Worm (Caenorhabditis elegans) whole organism, L4 larva: ENCODE measurements around the gene mrpl-32.
A peak's percentile ranks its signal among the peaks of the same experiment; 100 is the strongest.

ENCODE experiments used
- D1046.2 ChIP-seq: fragments of 200-800 bp; sonication (Bioruptor generic); IDR thresholded peaks from 2 replicates; pipeline ENCODE4 v1.3.6; 2022; ENCODE audit warnings: missing genetic modification characterization, missing compliant biosample characterization
- F10B5.3 ChIP-seq: sonication (generic microtip); optimal IDR thresholded peaks from 2 replicates; lab custom pipeline; 2016; ENCODE audit warnings: mild to moderate bottlenecking, missing genetic modification characterization, missing compliant biosample characterization
- F37D6.2 ChIP-seq: sonication (generic microtip); optimal IDR thresholded peaks from 2 replicates; lab custom pipeline; 2016; ENCODE audit warnings: mild to moderate bottlenecking, missing genetic modification characterization, missing compliant biosample characterization
- Y105C5A.15 ChIP-seq: fragments of 200-800 bp; sonication (Bioruptor generic); IDR thresholded peaks from 2 replicates; pipeline ENCODE4 v1.3.6; 2022; ENCODE audit warnings: missing genetic modification characterization, missing compliant biosample characterization
- ZK546.5 ChIP-seq, 2 experiments: sonication (generic microtip); optimal IDR thresholded peaks; 2 replicates each; lab custom pipeline; 2017; ENCODE audit warnings: missing biosample characterization in 2 of 2, missing genetic modification characterization in 2 of 2
- aly-2 ChIP-seq: sonication (generic microtip); optimal IDR thresholded peaks from 2 replicates; lab custom pipeline; 2018; ENCODE audit warnings: missing biosample characterization, missing genetic modification characterization
- arid-1 ChIP-seq: fragments of 200-800 bp; sonication (Bioruptor generic); conservative IDR thresholded peaks from 2 replicates; pipeline ENCODE4 v1.3.6; 2022; ENCODE audit warnings: missing genetic modification reagents, missing genetic modification characterization, missing compliant biosample characterization
- ceh-28 ChIP-seq: fragments of 150-350 bp; optimal IDR thresholded peaks from 2 replicates; lab custom pipeline; 2014; ENCODE audit warnings: missing biosample characterization, missing genetic modification reagents, missing genetic modification characterization
- ceh-32 ChIP-seq: sonication (generic microtip); optimal IDR thresholded peaks from 2 replicates; lab custom pipeline; 2016; ENCODE audit warnings: mild to moderate bottlenecking, missing genetic modification characterization, missing compliant biosample characterization; ENCODE audit not compliant: poor library complexity
- ceh-82 ChIP-seq: sonication (generic microtip); optimal IDR thresholded peaks from 2 replicates; lab custom pipeline; 2017; ENCODE audit warnings: missing biosample characterization, missing genetic modification characterization
- daf-12 ChIP-seq: fragments of 150-350 bp; optimal IDR thresholded peaks from 2 replicates; lab custom pipeline; 2014; ENCODE audit warnings: missing biosample characterization, missing genetic modification reagents, missing genetic modification characterization
- daf-16 ChIP-seq, 3 experiments: sonication (generic microtip); optimal IDR thresholded peaks; 2 replicates each; lab custom pipeline; 2016 to 2017; ENCODE audit warnings: missing genetic modification characterization in 3 of 3, missing genetic modification reagents in 3 of 3, mild to moderate bottlenecking in 2 of 3, missing compliant biosample characterization in 2 of 3, missing biosample characterization in 1 of 3, moderate library complexity in 1 of 3
- daf-19 ChIP-seq: fragments of 200-800 bp; sonication (Bioruptor generic); conservative IDR thresholded peaks from 2 replicates; pipeline ENCODE4 v1.3.6; 2022; ENCODE audit warnings: missing genetic modification characterization, missing compliant biosample characterization
- dmd-6 ChIP-seq: fragments of 200-800 bp; sonication (Bioruptor generic); IDR thresholded peaks from 2 replicates; pipeline ENCODE4 v1.3.6; 2022; ENCODE audit warnings: missing genetic modification reagents, missing genetic modification characterization, missing compliant biosample characterization
- dmd-8 ChIP-seq: fragments of 200-800 bp; sonication (Bioruptor generic); IDR thresholded peaks from 2 replicates; pipeline ENCODE4 v1.3.6; 2022; ENCODE audit warnings: missing genetic modification characterization, missing compliant biosample characterization
- dve-1 ChIP-seq: sonication (generic microtip); optimal IDR thresholded peaks from 2 replicates; lab custom pipeline; 2017; ENCODE audit warnings: antibody characterized with exemption, mild to moderate bottlenecking, missing genetic modification characterization, missing compliant biosample characterization; ENCODE audit not compliant: insufficient read depth
- gei-8 ChIP-seq: fragments of 200-800 bp; sonication (Bioruptor generic); optimal IDR thresholded peaks from 2 replicates; lab custom pipeline; 2018; ENCODE audit warnings: mild to moderate bottlenecking, missing genetic modification characterization, missing compliant biosample characterization
- hif-1 ChIP-seq, 2 experiments: sonication (generic microtip); optimal IDR thresholded peaks; 2 replicates each; lab custom pipeline; 2016 to 2017; ENCODE audit warnings: missing compliant biosample characterization in 2 of 2, missing genetic modification characterization in 2 of 2, missing genetic modification reagents in 2 of 2, missing genotype in 2 of 2, mild to moderate bottlenecking in 1 of 2
- hmg-1.1 ChIP-seq: fragments of 200-800 bp; sonication (Bioruptor generic); IDR thresholded peaks from 2 replicates; pipeline ENCODE4 v1.3.6; 2022; ENCODE audit warnings: missing genetic modification reagents, missing genetic modification characterization, missing compliant biosample characterization
- lim-7 ChIP-seq: fragments of 200-800 bp; sonication (Bioruptor generic); IDR thresholded peaks from 2 replicates; pipeline ENCODE4 v1.3.6; 2022; ENCODE audit warnings: missing genetic modification characterization, missing compliant biosample characterization
- lin-1 ChIP-seq: fragments of 200-800 bp; sonication (Bioruptor generic); IDR thresholded peaks from 2 replicates; pipeline ENCODE4 v1.3.6; 2022; ENCODE audit warnings: missing genetic modification reagents, missing genetic modification characterization, missing compliant biosample characterization
- lin-15B ChIP-seq: fragments of 150-350 bp; sonication (generic microtip); optimal IDR thresholded peaks from 3 replicates; lab custom pipeline; 2014; ENCODE audit warnings: missing biosample characterization, missing genetic modification characterization
- lsy-2 ChIP-seq, 2 experiments: fragments of 150-350 bp in 1 of 2; sonication (generic microtip) in 1 of 2; optimal IDR thresholded peaks; 2 replicates each; lab custom pipeline; 2014 to 2017; ENCODE audit warnings: missing biosample characterization in 2 of 2, missing genetic modification characterization in 2 of 2
- madf-5 ChIP-seq, 2 experiments: fragments of 200-800 bp; sonication (Bioruptor generic); IDR thresholded peaks; 2 replicates each; pipeline ENCODE4 v1.3.6; 2022; ENCODE audit warnings: missing compliant biosample characterization in 2 of 2, missing genetic modification characterization in 2 of 2
- mdl-1 ChIP-seq, 2 experiments: fragments of 150-350 bp in 1 of 2; sonication (generic microtip) in 1 of 2; optimal IDR thresholded peaks; 2 replicates each; lab custom pipeline; 2014 to 2017; ENCODE audit warnings: missing biosample characterization in 2 of 2, missing genetic modification characterization in 2 of 2
- mdt-29 ChIP-seq: fragments of 200-800 bp; sonication (Bioruptor generic); IDR thresholded peaks from 2 replicates; pipeline ENCODE4 v1.3.6; 2022; ENCODE audit warnings: missing genetic modification reagents, missing genetic modification characterization, missing compliant biosample characterization
- mep-1 ChIP-seq: fragments of 150-350 bp; sonication (generic microtip); optimal IDR thresholded peaks from 3 replicates; lab custom pipeline; 2014; ENCODE audit warnings: missing biosample characterization, missing genetic modification characterization
- mes-2 ChIP-seq: sonication (generic microtip); optimal IDR thresholded peaks from 2 replicates; lab custom pipeline; 2016; ENCODE audit warnings: missing genotype, mild to moderate bottlenecking, missing genetic modification characterization, missing compliant biosample characterization; ENCODE audit not compliant: poor library complexity, severe bottlenecking
- mxl-2 ChIP-seq: fragments of 200-800 bp; sonication (Bioruptor generic); conservative IDR thresholded peaks from 2 replicates; pipeline ENCODE4 v1.3.6; 2022; ENCODE audit warnings: missing genetic modification reagents, missing genetic modification characterization, missing compliant biosample characterization
- mxl-3 ChIP-seq: fragments of 200-800 bp; sonication (Bioruptor generic); optimal IDR thresholded peaks from 2 replicates; lab custom pipeline; 2018; ENCODE audit warnings: mild to moderate bottlenecking, missing genetic modification characterization, missing compliant biosample characterization
- nhr-111 ChIP-seq: fragments of 200-800 bp; sonication (Bioruptor generic); optimal IDR thresholded peaks from 2 replicates; lab custom pipeline; 2018; ENCODE audit warnings: mild to moderate bottlenecking, missing genetic modification characterization, missing compliant biosample characterization
- nhr-237 ChIP-seq: sonication (generic microtip); optimal IDR thresholded peaks from 2 replicates; lab custom pipeline; 2017; ENCODE audit warnings: missing biosample characterization, missing genetic modification characterization
- nhr-25 ChIP-seq: sonication (generic microtip); optimal IDR thresholded peaks from 2 replicates; lab custom pipeline; 2017; ENCODE audit warnings: missing genetic modification characterization, mild to moderate bottlenecking, missing compliant biosample characterization, antibody characterized with exemption, moderate library complexity, borderline replicate concordance; ENCODE audit not compliant: insufficient read depth
- nhr-41 ChIP-seq: fragments of 200-800 bp; sonication (Bioruptor generic); IDR thresholded peaks from 2 replicates; pipeline ENCODE4 v1.3.6; 2022; ENCODE audit warnings: missing genetic modification reagents, missing genetic modification characterization, missing compliant biosample characterization
- nhr-48 ChIP-seq: sonication (generic microtip); optimal IDR thresholded peaks from 2 replicates; lab custom pipeline; 2016; ENCODE audit warnings: mild to moderate bottlenecking, missing genetic modification characterization, missing compliant biosample characterization
- nhr-6 ChIP-seq: fragments of 150-350 bp; optimal IDR thresholded peaks from 2 replicates; lab custom pipeline; 2014; ENCODE audit warnings: missing biosample characterization, missing genetic modification characterization
- php-3 ChIP-seq: fragments of 200-800 bp; sonication (Bioruptor generic); IDR thresholded peaks from 2 replicates; pipeline ENCODE4 v1.3.6; 2022; ENCODE audit warnings: missing genetic modification reagents, missing genetic modification characterization, missing compliant biosample characterization
- pqm-1 ChIP-seq: sonication (generic microtip); optimal IDR thresholded peaks from 2 replicates; lab custom pipeline; 2017; ENCODE audit warnings: missing biosample characterization, missing genetic modification characterization
- rbr-2 ChIP-seq: sonication (generic microtip); optimal IDR thresholded peaks from 2 replicates; lab custom pipeline; 2016; ENCODE audit warnings: missing genotype, missing genetic modification characterization, missing compliant biosample characterization
- spr-1 ChIP-seq: sonication (generic microtip); optimal IDR thresholded peaks from 2 replicates; lab custom pipeline; 2016; ENCODE audit warnings: mild to moderate bottlenecking, missing genetic modification characterization, missing compliant biosample characterization
- spr-3 ChIP-seq: fragments of 200-800 bp; sonication (Bioruptor generic); optimal IDR thresholded peaks from 2 replicates; lab custom pipeline; 2018; ENCODE audit warnings: mild to moderate bottlenecking, missing genetic modification characterization, missing compliant biosample characterization
- tag-97 ChIP-seq: fragments of 200-800 bp; sonication (Bioruptor generic); IDR thresholded peaks from 2 replicates; pipeline ENCODE4 v1.3.6; 2022; ENCODE audit warnings: missing genetic modification characterization, missing compliant biosample characterization
- unc-62 ChIP-seq, 3 experiments: fragments of 150-350 bp in 1 of 3; sonication (generic microtip); optimal IDR thresholded peaks in 2 of 3; peaks in 1 of 3; 1 replicate in 1 of 3; 2 replicates in 2 of 3; lab custom pipeline; 2014 to 2017; ENCODE audit warnings: missing biosample characterization in 3 of 3, missing genetic modification characterization in 3 of 3, missing genetic modification reagents in 3 of 3, missing genotype in 1 of 3
- vab-7 ChIP-seq: fragments of 200-800 bp; sonication (Bioruptor generic); IDR thresholded peaks from 2 replicates; pipeline ENCODE4 v1.3.6; 2022; ENCODE audit warnings: missing genetic modification reagents, missing genetic modification characterization, missing compliant biosample characterization
- zag-1 ChIP-seq: fragments of 150-350 bp; optimal IDR thresholded peaks from 2 replicates; lab custom pipeline; 2014; ENCODE audit warnings: missing biosample characterization, missing genetic modification characterization
- zfp-3 ChIP-seq: fragments of 200-800 bp; sonication (Bioruptor generic); conservative IDR thresholded peaks from 2 replicates; pipeline ENCODE4 v1.3.6; 2022; ENCODE audit warnings: missing genetic modification reagents, missing genetic modification characterization, missing compliant biosample characterization
- ztf-7 ChIP-seq: fragments of 150-350 bp; optimal IDR thresholded peaks from 2 replicates; lab custom pipeline; 2014; ENCODE audit warnings: missing biosample characterization, missing genetic modification characterization

The mrpl-32 gene

DNA sequence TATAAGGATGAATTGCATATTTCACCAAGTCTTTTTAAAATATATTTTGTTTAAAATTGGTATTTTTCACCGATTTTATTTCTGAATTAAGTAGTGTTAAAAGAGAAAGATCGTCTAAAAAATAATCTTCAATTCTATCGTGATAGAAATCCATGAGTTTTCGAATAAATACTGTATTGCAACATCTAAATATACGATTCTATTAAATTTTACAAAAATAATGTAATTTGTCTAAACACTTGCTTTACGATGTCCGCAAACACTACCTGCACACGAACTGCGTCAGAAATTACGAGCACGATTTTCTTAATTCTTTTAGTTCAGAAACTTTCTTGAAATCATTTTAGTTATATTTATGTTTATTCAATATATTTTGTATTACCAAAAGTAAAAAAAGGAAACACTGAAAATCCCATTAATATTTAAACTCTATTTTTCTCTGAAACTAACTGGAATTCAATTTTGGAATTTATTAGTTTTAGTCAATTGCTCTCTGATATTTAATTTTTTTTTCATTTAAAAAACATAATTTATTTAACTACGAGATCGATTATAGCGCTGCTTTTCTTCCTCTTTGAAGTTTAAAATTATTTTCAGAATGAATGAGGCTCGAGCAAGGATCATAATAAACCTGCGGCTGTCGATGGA lies at the start of gene mrpl-32 (continued):
- no peak for TF ChIP-seq lin-15B
- TF ChIP-seq F10B5.3 (tag; lab: Kevin White, UChicago) = no peak
- TF ChIP-seq aly-2 (tag; lab: Kevin White, UChicago) = no peak
- no peak for TF ChIP-seq unc-62 (GFP tag; optimal IDR thresholded peaks at IDR 0.05 in 1 of 2; lab: Kevin White, UChicago)
- TF ChIP-seq unc-62 (tag; optimal IDR thresholded peaks at IDR 0.05; lab: Kevin White, UChicago) = no peak
- TF ChIP-seq, all 104 proteins: peak for 26

DNA sequence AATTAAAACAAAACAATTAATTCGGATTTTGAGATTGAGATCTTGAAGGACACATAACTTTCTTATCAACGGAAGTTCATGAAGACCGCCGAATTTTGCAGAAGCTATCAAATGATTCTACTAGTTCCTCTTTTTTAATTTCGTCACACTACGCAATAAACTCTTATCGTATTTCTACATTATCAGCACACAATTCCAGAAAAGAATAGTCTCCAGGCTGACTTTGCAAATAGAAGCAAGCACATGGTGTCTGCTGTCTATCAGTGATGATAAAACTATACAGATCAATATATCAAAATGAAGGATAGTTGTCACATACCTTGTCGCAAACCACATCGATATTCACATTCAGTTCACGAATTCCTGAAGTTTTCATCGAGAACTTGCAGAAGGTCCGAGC lies 49.1 kb upstream of the mrpl-32 start:
- no peak for TF ChIP-seq lim-7 (GFP tag; lab: Robert Waterston, UW)
- TF ChIP-seq ceh-82 (tag; lab: Kevin White, UChicago) = no peak
- no peak for TF ChIP-seq nhr-6 (tag; lab: Kevin White, UChicago)
- TF ChIP-seq dmd-8 (GFP tag; lab: Robert Waterston, UW) = no peak
- TF ChIP-seq lin-1 (GFP tag; lab: Robert Waterston, UW) = peak; percentile 43; the same call in 1 of the 2 replicates
- no peak for TF ChIP-seq ceh-28 (tag; lab: Kevin White, UChicago)
- peak in 1 of 2 experiments; percentile 8 for TF ChIP-seq lsy-2 (tag; optimal IDR thresholded peaks at IDR 0.05; lab: Kevin White, UChicago)
- no peak for TF ChIP-seq mep-1
- no peak for TF ChIP-seq vab-7
- TF ChIP-seq mxl-3 = peak; percentile 62
- peak; percentile 87 for TF ChIP-seq php-3 (GFP tag; lab: Robert Waterston, UW)
- no peak for TF ChIP-seq nhr-41 (GFP tag; lab: Robert Waterston, UW)
- peak in 1 of 2 experiments; percentile 49 for TF ChIP-seq mdl-1 (tag; optimal IDR thresholded peaks at IDR 0.05; lab: Kevin White, UChicago)
- no peak for TF ChIP-seq spr-3 (GFP tag; lab: Kevin White, UChicago)
- no peak for TF ChIP-seq ZK546.5 (tag; optimal IDR thresholded peaks at IDR 0.05; lab: Kevin White, UChicago)
- TF ChIP-seq ztf-7 (tag; lab: Kevin White, UChicago) = peak; percentile 82
- TF ChIP-seq mes-2 (tag; lab: Kevin White, UChicago) = peak; percentile 15
- peak; percentile 44 for TF ChIP-seq gei-8 (GFP tag; lab: Kevin White, UChicago)
- TF ChIP-seq spr-1 = no peak
- no peak for TF ChIP-seq daf-19 (GFP tag; lab: Robert Waterston, UW)
- TF ChIP-seq mxl-2 (GFP tag; lab: Robert Waterston, UW) = no peak
- TF ChIP-seq daf-16 (GFP tag; optimal IDR thresholded peaks at IDR 0.05; lab: Kevin White, UChicago) = no peak
- TF ChIP-seq daf-16 (tag; optimal IDR thresholded peaks at IDR 0.05; lab: Kevin White, UChicago) = no peak
- no peak for TF ChIP-seq F10B5.3 (tag; lab: Kevin White, UChicago)
- TF ChIP-seq dmd-6 (GFP tag; lab: Robert Waterston, UW) = peak; percentile 97
- no peak for TF ChIP-seq nhr-237 (tag; lab: Kevin White, UChicago)
- no peak for TF ChIP-seq tag-97
- TF ChIP-seq zag-1 (tag; lab: Kevin White, UChicago) = no peak
- TF ChIP-seq dve-1 (tag; lab: Kevin White, UChicago) = peak; percentile 80
- no peak for TF ChIP-seq nhr-25
- no peak for TF ChIP-seq hmg-1.1 (GFP tag; lab: Robert Waterston, UW)
- TF ChIP-seq rbr-2 (tag; lab: Kevin White, UChicago) = no peak
- no peak for TF ChIP-seq Y105C5A.15 (GFP tag; lab: Robert Waterston, UW)
- no peak for TF ChIP-seq hif-1 (tag; optimal IDR thresholded peaks at IDR 0.05; lab: Kevin White, UChicago)
- TF ChIP-seq madf-5 (GFP tag; IDR thresholded peaks at IDR 0.05; lab: Robert Waterston, UW) = no peak
- TF ChIP-seq aly-2 (tag; lab: Kevin White, UChicago) = no peak
- no peak for TF ChIP-seq mdt-29 (GFP tag; lab: Robert Waterston, UW)
- peak; percentile 100 for TF ChIP-seq pqm-1 (tag; lab: Kevin White, UChicago)
- TF ChIP-seq nhr-111 (GFP tag; lab: Kevin White, UChicago) = no peak
- no peak for TF ChIP-seq F37D6.2
- no peak for TF ChIP-seq daf-12
- no peak for TF ChIP-seq D1046.2 (GFP tag; lab: Robert Waterston, UW)
- no peak for TF ChIP-seq arid-1 (GFP tag; lab: Robert Waterston, UW)
- no peak for TF ChIP-seq zfp-3 (GFP tag; lab: Robert Waterston, UW)
- no peak for TF ChIP-seq ceh-32 (tag; lab: Kevin White, UChicago)
- peak; percentile 28 for TF ChIP-seq nhr-48 (tag; lab: Kevin White, UChicago)
